Fruit fly (Drosophila melanogaster) whole organism, embryonic: ENCODE data around the gene Pvr.
A peak's percentile ranks its signal among the peaks of the same experiment; 100 is the strongest.

Source experiments
- Ada2b ChIP-seq: fragments of 200-800 bp; sonication (Bioruptor generic); IDR thresholded peaks from 2 replicates; pipeline ENCODE4 v1.3.6; 2022; ENCODE audit warnings: missing biosample characterization, missing genetic modification characterization
- B-H1 ChIP-seq: fragments of 200-800 bp; sonication (Bioruptor generic); IDR thresholded peaks from 3 replicates; pipeline ENCODE4 v1.3.6; 2022; ENCODE audit warnings: missing biosample characterization, missing genetic modification characterization
- CG1024 ChIP-seq: fragments of 200-800 bp; sonication (Bioruptor generic); IDR thresholded peaks from 2 replicates; pipeline ENCODE4 v1.3.6; 2022; ENCODE audit warnings: missing biosample characterization, missing genetic modification characterization
- CG10267 ChIP-seq: fragments of 200-800 bp; sonication (Bioruptor generic); optimal IDR thresholded peaks from 2 replicates; lab custom pipeline; 2018; ENCODE audit warnings: missing biosample characterization, mild to moderate bottlenecking, missing genetic modification characterization, moderate library complexity
- CG10431 ChIP-seq: fragments of 200-800 bp; sonication (Bioruptor generic); optimal IDR thresholded peaks from 3 replicates; lab custom pipeline; 2018; ENCODE audit warnings: missing biosample characterization, mild to moderate bottlenecking, missing genetic modification characterization
- CG10979 ChIP-seq: fragments of 200-800 bp; sonication (Bioruptor generic); optimal IDR thresholded peaks from 2 replicates; lab custom pipeline; 2018; ENCODE audit warnings: missing biosample characterization, mild to moderate bottlenecking, missing genetic modification characterization, moderate library complexity
- CG11504 ChIP-seq: fragments of 200-800 bp; sonication (Bioruptor generic); optimal IDR thresholded peaks from 3 replicates; lab custom pipeline; 2019; ENCODE audit warnings: missing biosample characterization, mild to moderate bottlenecking, missing genetic modification characterization, moderate library complexity
- CG12391 ChIP-seq: fragments of 200-800 bp; sonication (Bioruptor generic); optimal IDR thresholded peaks from 3 replicates; lab custom pipeline; 2018; ENCODE audit warnings: missing biosample characterization, mild to moderate bottlenecking, missing genetic modification characterization, moderate library complexity
- CG14441 ChIP-seq: fragments of 200-800 bp; sonication (Bioruptor generic); IDR thresholded peaks from 2 replicates; pipeline ENCODE4 v1.3.6; 2022; ENCODE audit warnings: missing biosample characterization, missing genetic modification characterization
- CG1603 ChIP-seq: fragments of 200-800 bp; sonication (Bioruptor generic); optimal IDR thresholded peaks from 2 replicates; lab custom pipeline; 2019; ENCODE audit warnings: missing biosample characterization, mild to moderate bottlenecking, missing genetic modification characterization, moderate library complexity
- CG16813 ChIP-seq: fragments of 200-800 bp; sonication (Bioruptor generic); IDR thresholded peaks from 3 replicates; pipeline ENCODE4 v1.3.6; 2022; ENCODE audit warnings: missing biosample characterization, missing genetic modification characterization; ENCODE audit not compliant: partially characterized antibody
- CG17328 ChIP-seq: fragments of 200-800 bp; sonication (Bioruptor generic); IDR thresholded peaks from 2 replicates; pipeline ENCODE4 v1.3.6; 2022; ENCODE audit warnings: missing biosample characterization, missing genetic modification characterization
- CG17359 ChIP-seq: fragments of 200-800 bp; sonication (Bioruptor generic); optimal IDR thresholded peaks from 3 replicates; lab custom pipeline; 2018; ENCODE audit warnings: missing biosample characterization, mild to moderate bottlenecking, missing genetic modification characterization, moderate library complexity
- CG17829 ChIP-seq: fragments of 200-800 bp; optimal IDR thresholded peaks from 2 replicates; lab custom pipeline; 2019; ENCODE audit warnings: missing biosample characterization, mild to moderate bottlenecking, missing genetic modification characterization, moderate library complexity
- CG2678 ChIP-seq: fragments of 200-800 bp; sonication (Bioruptor generic); optimal IDR thresholded peaks from 3 replicates; lab custom pipeline; 2019; ENCODE audit warnings: missing biosample characterization, mild to moderate bottlenecking, missing genetic modification characterization, moderate library complexity
- CG30403 ChIP-seq: fragments of 200-800 bp; sonication (Bioruptor generic); optimal IDR thresholded peaks from 3 replicates; lab custom pipeline; 2016; ENCODE audit warnings: missing biosample characterization, missing genetic modification characterization
- CG6689 ChIP-seq: fragments of 200-800 bp; sonication (Bioruptor generic); IDR thresholded peaks from 2 replicates; pipeline ENCODE4 v1.3.6; 2022; ENCODE audit warnings: missing biosample characterization, missing genetic modification characterization
- CG8388 ChIP-seq: fragments of 200-800 bp; sonication (Bioruptor generic); optimal IDR thresholded peaks from 2 replicates; lab custom pipeline; 2019; ENCODE audit warnings: missing biosample characterization, mild to moderate bottlenecking, missing genetic modification characterization, moderate library complexity
- CG8765 ChIP-seq: fragments of 200-800 bp; sonication (Bioruptor generic); IDR thresholded peaks from 2 replicates; pipeline ENCODE4 v1.3.6; 2022; ENCODE audit warnings: missing biosample characterization, missing genetic modification characterization
- Dref ChIP-seq: fragments of 200-800 bp; sonication (Bioruptor generic); IDR thresholded peaks from 2 replicates; pipeline ENCODE4 v1.3.6; 2022; ENCODE audit warnings: missing biosample characterization, missing genetic modification characterization
- Drgx ChIP-seq: fragments of 200-800 bp; sonication (Bioruptor generic); IDR thresholded peaks from 2 replicates; pipeline ENCODE4 v1.3.6; 2022; ENCODE audit warnings: missing biosample characterization, missing genetic modification characterization
- Ets65A ChIP-seq: fragments of 200-800 bp; sonication (Bioruptor generic); peaks from one replicate; lab custom pipeline; 2016; ENCODE audit warnings: missing biosample characterization, missing genetic modification characterization
- Gsc ChIP-seq: fragments of 200-800 bp; sonication (Bioruptor generic); IDR thresholded peaks from 2 replicates; pipeline ENCODE4 v1.3.6; 2022; ENCODE audit warnings: missing biosample characterization, missing genetic modification characterization
- Hr39 ChIP-seq: fragments of >200 bp; optimal IDR thresholded peaks from 2 replicates; lab custom pipeline; 2017
- Med ChIP-seq: fragments of 200-800 bp; sonication (Bioruptor generic); peaks from one replicate; lab custom pipeline; 2016; ENCODE audit warnings: missing biosample characterization, missing genetic modification characterization, mild to moderate bottlenecking, inconsistent platforms, moderate library complexity
- Myb ChIP-seq: fragments of 200-800 bp; sonication (Bioruptor generic); optimal IDR thresholded peaks from 2 replicates; lab custom pipeline; 2016; ENCODE audit warnings: missing biosample characterization, missing genetic modification characterization
- Ptx1 ChIP-seq: fragments of 200-800 bp; sonication (Bioruptor generic); IDR thresholded peaks from 2 replicates; pipeline ENCODE4 v1.3.6; 2022; ENCODE audit warnings: missing biosample characterization, missing genetic modification characterization
- Sox102F ChIP-seq: fragments of 200-800 bp; sonication (Bioruptor generic); optimal IDR thresholded peaks from 2 replicates; lab custom pipeline; 2018; ENCODE audit warnings: missing biosample characterization, mild to moderate bottlenecking, missing genetic modification characterization, moderate library complexity
- Xrp1 ChIP-seq: fragments of 200-800 bp; sonication (Bioruptor generic); IDR thresholded peaks from 2 replicates; pipeline ENCODE4 v1.3.6; 2022; ENCODE audit warnings: missing biosample characterization, missing genetic modification characterization
- az2 ChIP-seq: fragments of 200-800 bp; sonication (Bioruptor generic); optimal IDR thresholded peaks from 3 replicates; lab custom pipeline; 2016; ENCODE audit warnings: missing biosample characterization, missing genetic modification characterization
- bsh ChIP-seq, 2 experiments: fragments of 200-800 bp; sonication (Bioruptor generic); optimal IDR thresholded peaks; 2 replicates each; lab custom pipeline; 2017 to 2018; ENCODE audit warnings: mild to moderate bottlenecking in 2 of 2, missing biosample characterization in 2 of 2, missing genetic modification characterization in 2 of 2, moderate library complexity in 1 of 2
- chif ChIP-seq, 2 experiments: fragments of 200-800 bp; sonication (Bioruptor generic); optimal IDR thresholded peaks; 3 replicates each; lab custom pipeline; 2016; ENCODE audit warnings: missing biosample characterization in 2 of 2, missing genetic modification characterization in 2 of 2
- ci ChIP-seq: fragments of 200-800 bp; sonication (Bioruptor generic); IDR thresholded peaks from 3 replicates; pipeline ENCODE4 v1.3.6; 2022; ENCODE audit warnings: missing biosample characterization, missing genetic modification characterization
- dmrt99B ChIP-seq: fragments of 200-800 bp; sonication (Bioruptor generic); optimal IDR thresholded peaks from 2 replicates; lab custom pipeline; 2018; ENCODE audit warnings: missing biosample characterization, mild to moderate bottlenecking, missing genetic modification characterization, moderate library complexity
- dpn ChIP-seq, 2 experiments: fragments of 200-800 bp; sonication (Bioruptor generic); optimal IDR thresholded peaks; 3 replicates each; lab custom pipeline; 2016; ENCODE audit warnings: missing biosample characterization in 2 of 2, missing genetic modification characterization in 2 of 2
- esg ChIP-seq: fragments of 200-800 bp; sonication (Bioruptor generic); conservative IDR thresholded peaks from 2 replicates; pipeline ENCODE4 v1.3.6; 2022; ENCODE audit warnings: missing biosample characterization, missing genetic modification characterization
- fu2 ChIP-seq: fragments of 200-800 bp; sonication (Bioruptor generic); optimal IDR thresholded peaks from 2 replicates; lab custom pipeline; 2016; ENCODE audit warnings: missing biosample characterization, missing genetic modification characterization
- ind ChIP-seq: fragments of 200-800 bp; sonication (Bioruptor generic); optimal IDR thresholded peaks from 3 replicates; lab custom pipeline; 2016; ENCODE audit warnings: missing biosample characterization, missing genetic modification characterization
- ken ChIP-seq: fragments of 200-800 bp; sonication (Bioruptor generic); IDR thresholded peaks from 3 replicates; pipeline ENCODE4 v1.3.6; 2022; ENCODE audit warnings: missing biosample characterization, missing genetic modification characterization
- pb ChIP-seq: fragments of 200-800 bp; sonication (Bioruptor generic); optimal IDR thresholded peaks from 3 replicates; lab custom pipeline; 2016; ENCODE audit warnings: missing biosample characterization, missing genetic modification characterization
- phol ChIP-seq: fragments of 200-800 bp; sonication (Bioruptor generic); optimal IDR thresholded peaks from 3 replicates; lab custom pipeline; 2018; ENCODE audit warnings: missing biosample characterization, mild to moderate bottlenecking, missing genetic modification characterization, moderate library complexity
- prd ChIP-seq, 3 experiments: fragments of >200 bp in 2 of 3; fragments of 200-800 bp in 1 of 3; sonication (Bioruptor generic) in 1 of 3; optimal IDR thresholded peaks in 2 of 3; IDR thresholded peaks in 1 of 3; 2 replicates in 2 of 3; 3 replicates in 1 of 3; pipeline versions ENCODE4 v1.3.6 to Lab custom; 2017 to 2022; ENCODE audit warnings: missing biosample characterization in 1 of 3, missing genetic modification characterization in 1 of 3
- sd ChIP-seq: fragments of 200-800 bp; sonication (Bioruptor generic); optimal IDR thresholded peaks from 3 replicates; lab custom pipeline; 2018; ENCODE audit warnings: missing biosample characterization, mild to moderate bottlenecking, missing genetic modification characterization, moderate library complexity
- sens ChIP-seq: fragments of 200-800 bp; sonication (Bioruptor generic); peaks from one replicate; lab custom pipeline; 2016; ENCODE audit warnings: missing biosample characterization, missing genetic modification characterization
- sens-2 ChIP-seq: fragments of 200-800 bp; sonication (Bioruptor generic); IDR thresholded peaks from 2 replicates; pipeline ENCODE4 v1.3.6; 2022; ENCODE audit warnings: missing biosample characterization, missing genetic modification characterization
- sim ChIP-seq: fragments of 200-800 bp; sonication (Bioruptor generic); IDR thresholded peaks from 2 replicates; pipeline ENCODE4 v1.3.6; 2022; ENCODE audit warnings: missing biosample characterization, missing genetic modification characterization
- sima ChIP-seq: fragments of 200-800 bp; sonication (Bioruptor generic); optimal IDR thresholded peaks from 2 replicates; lab custom pipeline; 2016; ENCODE audit warnings: missing biosample characterization, missing genetic modification characterization
- ssp ChIP-seq: fragments of 200-800 bp; sonication (Bioruptor generic); IDR thresholded peaks from 2 replicates; pipeline ENCODE4 v1.3.6; 2022; ENCODE audit warnings: missing biosample characterization, missing genetic modification characterization
- unpg ChIP-seq: fragments of 200-800 bp; sonication (Bioruptor generic); optimal IDR thresholded peaks from 3 replicates; lab custom pipeline; 2018; ENCODE audit warnings: missing biosample characterization, mild to moderate bottlenecking, missing genetic modification characterization, moderate library complexity
- vnd ChIP-seq: fragments of 200-800 bp; sonication (Bioruptor generic); IDR thresholded peaks from 3 replicates; pipeline ENCODE4 v1.3.6; 2022; ENCODE audit warnings: missing biosample characterization, missing genetic modification characterization; ENCODE audit not compliant: partially characterized antibody

Gene Pvr

DNA sequence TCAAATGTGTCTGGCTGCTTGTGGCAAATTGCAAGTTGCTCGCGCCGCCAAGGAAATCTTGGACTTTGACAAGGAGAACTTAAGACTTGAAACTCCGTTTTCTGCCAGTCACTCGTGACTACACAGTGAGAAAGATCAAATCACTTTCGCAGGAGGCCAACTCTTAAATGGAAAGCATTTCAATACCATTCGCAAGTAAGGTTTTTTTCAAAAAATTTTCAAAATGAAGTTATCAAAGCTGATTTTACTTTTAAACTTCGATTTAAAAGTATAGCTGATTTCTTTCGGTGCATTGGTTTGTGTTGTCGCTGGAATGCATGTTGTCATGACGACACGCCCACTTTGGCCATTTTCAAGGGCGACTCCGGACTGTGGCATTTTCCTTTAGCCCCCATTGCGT, 7.3 kb downstream of the Pvr start (continued):
- no peak for TF ChIP-seq sim (GFP tag; lab: Robert Waterston, UW)
- peak; percentile 32 for TF ChIP-seq CG1603 (tag; lab: Kevin White, UChicago)
- TF ChIP-seq CG8765 (GFP tag; lab: Robert Waterston, UW) = no peak
- TF ChIP-seq CG1024 (GFP tag; lab: Robert Waterston, UW) = peak; percentile 19; the same call in 1 of the 2 replicates
- 0 out of 2 replicates have a peak, but pooled peaks have one; percentile 10 for TF ChIP-seq CG17328 (GFP tag; lab: Robert Waterston, UW)
- TF ChIP-seq CG30403 = peak; percentile 5
- TF ChIP-seq dmrt99B (tag; lab: Kevin White, UChicago) = peak; percentile 22
- TF ChIP-seq dpn (GFP tag; optimal IDR thresholded peaks at IDR 0.05; lab: Kevin White, UChicago) = peak in 1 of 2 experiments; percentile 30
- peak; percentile 4 for TF ChIP-seq CG17359
- 0 out of 3 replicates have a peak, but pooled peaks have one; percentile 36 for TF ChIP-seq ken (GFP tag; lab: Robert Waterston, UW)
- peak; percentile 66 for TF ChIP-seq Med (GFP tag; lab: Kevin White, UChicago)
- peak; percentile 27 for TF ChIP-seq sd (tag; lab: Kevin White, UChicago)
- no peak for TF ChIP-seq vnd (GFP tag; lab: Robert Waterston, UW)
- peak; percentile 13 for TF ChIP-seq ind
- TF ChIP-seq az2 (GFP tag; lab: Kevin White, UChicago) = peak; percentile 8
- TF ChIP-seq CG16813 (GFP tag; lab: Robert Waterston, UW) = no peak
- peak; percentile 55; the same call in 1 of the 3 replicates for TF ChIP-seq ci (GFP tag; lab: Robert Waterston, UW)
- peak; percentile 87 for TF ChIP-seq Drgx
- peak; percentile 4 for TF ChIP-seq CG8388
- TF ChIP-seq ssp (GFP tag; lab: Robert Waterston, UW) = no peak
- peak; percentile 14 for TF ChIP-seq CG2678 (tag; lab: Kevin White, UChicago)
- peak; percentile 26 for TF ChIP-seq CG10979 (tag; lab: Kevin White, UChicago)
- no peak for TF ChIP-seq Myb
- peak; percentile 28; the same call in 1 of the 2 replicates for TF ChIP-seq CG6689
- TF ChIP-seq Ets65A (GFP tag; lab: Kevin White, UChicago) = peak; percentile 80
- TF ChIP-seq CG10431 (GFP tag; lab: Kevin White, UChicago) = no peak
- peak; percentile 8 for TF ChIP-seq CG12391
- 0 out of 2 replicates have a peak, but pooled peaks have one; percentile 33 for TF ChIP-seq Xrp1 (GFP tag; lab: Robert Waterston, UW)
- no peak for TF ChIP-seq Dref (GFP tag; lab: Robert Waterston, UW)
- 0 out of 2 replicates have a peak, but pooled peaks have one; percentile 17 for TF ChIP-seq sens-2 (GFP tag; lab: Robert Waterston, UW)
- peak; percentile 58 for TF ChIP-seq sens (GFP tag; lab: Kevin White, UChicago)
- peak; percentile 6 for TF ChIP-seq CG10267
- no peak for TF ChIP-seq prd (optimal IDR thresholded peaks at IDR 0.05; lab: Kevin White, UChicago)
- peak; percentile 52; the same call in 1 of the 3 replicates for TF ChIP-seq prd (GFP tag; IDR thresholded peaks at IDR 0.05; lab: Robert Waterston, UW)
- peak; percentile 39 to 91 for TF ChIP-seq bsh (GFP tag; optimal IDR thresholded peaks at IDR 0.05; lab: Kevin White, UChicago)
- 0 out of 2 replicates have a peak, but pooled peaks have one; percentile 24 for TF ChIP-seq Ada2b (GFP tag; lab: Robert Waterston, UW)
- no peak for TF ChIP-seq pb (GFP tag; lab: Kevin White, UChicago)
- TF ChIP-seq esg (GFP tag; lab: Robert Waterston, UW) = no peak
- TF ChIP-seq Sox102F = peak; percentile 27
- peak; percentile 8 for TF ChIP-seq unpg (GFP tag; lab: Kevin White, UChicago)
- TF ChIP-seq fu2 = no peak
- TF ChIP-seq phol (tag; lab: Kevin White, UChicago) = peak; percentile 30
- TF ChIP-seq chif (GFP tag; optimal IDR thresholded peaks at IDR 0.05; lab: Kevin White, UChicago) = peak in 1 of 2 experiments; percentile 6
- TF ChIP-seq CG14441 (GFP tag; lab: Robert Waterston, UW) = 0 out of 2 replicates have a peak, but pooled peaks have one; percentile 13
- TF ChIP-seq CG11504 = peak; percentile 16
- no peak for TF ChIP-seq Gsc (GFP tag; lab: Robert Waterston, UW)
- TF ChIP-seq CG17829 (tag; lab: Kevin White, UChicago) = no peak
- no peak for TF ChIP-seq Hr39 (lab: Kevin White, UChicago)
- TF ChIP-seq Ptx1 (GFP tag; lab: Robert Waterston, UW) = peak; percentile 29; the same call in 1 of the 2 replicates
- TF ChIP-seq B-H1 (GFP tag; lab: Robert Waterston, UW) = no peak
- TF ChIP-seq sima (GFP tag; lab: Kevin White, UChicago) = no peak
